Worm (Caenorhabditis elegans) whole organism, young adult: ENCODE measurements around the gene gcy-27.

Experiments
- pha-4 ChIP-seq: fragments of 150-350 bp; sonication (generic microtip); optimal IDR thresholded peaks from 2 replicates; lab custom pipeline; 2014; ENCODE audit warnings: missing biosample characterization, missing genetic modification reagents, missing genetic modification characterization
- ztf-3 ChIP-seq: fragments of 200-800 bp; sonication (Bioruptor generic); optimal IDR thresholded peaks from 2 replicates; lab custom pipeline; 2018; ENCODE audit warnings: mild to moderate bottlenecking, missing genetic modification characterization, missing compliant biosample characterization

DNA sequence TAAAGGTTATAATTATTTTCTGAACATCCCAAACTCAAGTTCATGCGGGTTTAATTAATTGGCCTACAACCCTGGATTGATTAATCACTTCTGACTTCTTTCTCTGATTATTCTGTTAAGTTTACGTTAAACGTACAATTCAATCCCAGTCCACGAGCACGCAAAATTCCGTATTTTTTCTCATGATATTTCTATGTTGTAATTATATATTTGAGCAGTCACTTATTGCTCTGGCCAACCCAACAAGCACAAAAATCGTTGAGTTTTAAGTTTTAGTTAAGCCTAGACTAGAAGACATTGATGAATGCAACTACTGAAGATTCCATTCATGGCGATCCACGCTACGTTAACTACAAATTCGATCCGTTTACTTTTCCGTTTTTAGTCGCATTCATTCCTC lies 40.5 kb downstream of the gcy-27 start, which contains the start of gene sru-15:
- no peak for TF ChIP-seq ztf-3 (GFP tag; lab: Kevin White, UChicago)
- TF ChIP-seq pha-4 (tag; lab: Kevin White, UChicago) = no peak
